Fruit fly (Drosophila melanogaster) S2 (cell line): ENCODE results near the gene MnM.

Experiments used
- CG8478 ChIP-seq: fragments of >200 bp; optimal IDR thresholded peaks from 2 replicates; lab custom pipeline; 2018
- CTCF ChIP-seq, 2 experiments: fragments of >200 bp; optimal IDR thresholded peaks; 2 replicates each; lab custom pipeline; 2018

The MnM gene

DNA sequence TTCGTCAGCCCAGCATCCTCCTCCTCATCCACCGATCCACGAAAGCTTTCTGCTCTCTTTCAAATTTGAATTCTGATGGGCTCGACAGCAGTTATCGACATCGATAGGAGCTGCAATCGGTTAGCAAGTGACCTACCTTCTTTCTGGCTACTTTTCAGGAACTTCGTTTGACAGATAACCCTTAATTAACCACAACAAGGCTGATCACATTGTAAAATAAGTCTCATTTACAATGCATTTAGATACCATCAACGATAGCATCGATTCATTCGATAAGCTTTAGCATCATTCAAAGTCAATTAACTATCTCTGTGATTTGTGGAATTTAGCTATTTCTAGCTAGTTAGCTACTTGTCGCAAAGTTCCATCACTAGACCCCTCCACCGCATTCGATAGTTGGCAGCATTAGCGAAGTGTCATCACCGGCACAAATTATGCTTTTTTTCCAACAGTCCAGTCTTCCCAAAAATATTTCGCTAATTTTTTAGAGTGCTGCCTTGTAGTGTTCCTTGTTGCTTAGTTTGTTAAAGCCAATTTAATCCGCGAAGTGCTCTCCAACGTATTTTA is at the start of gene MnM, which contains the start of gene Girdin:
MnM (minus strand) TSS at position 51 of the 567 bp plus-strand sequence.
Girdin (plus strand) TSS at position 401 of the 567 bp plus-strand sequence.
- no peak for TF ChIP-seq CG8478 (lab: Kevin White, UChicago)
- TF ChIP-seq CTCF (optimal IDR thresholded peaks at IDR 0.05; lab: Kevin White, UChicago): peak in 1 of 2 experiments; percentile 46

DNA sequence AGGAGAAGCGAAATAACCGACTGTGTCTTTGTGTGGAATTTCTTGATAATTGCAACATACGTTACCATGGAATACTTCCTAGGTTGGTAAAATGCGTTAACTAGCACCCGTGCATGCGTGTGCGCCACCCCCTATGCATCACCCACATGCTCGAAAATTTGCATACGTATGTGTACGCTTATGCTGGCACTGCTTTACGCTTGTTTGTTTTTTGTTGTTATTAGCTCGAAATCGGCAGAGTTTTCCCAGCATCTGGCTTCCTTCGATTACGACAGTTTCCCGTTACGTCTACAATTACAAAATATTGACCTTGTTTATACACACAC is 48.0 kb upstream of the MnM start:
- TF ChIP-seq CTCF (optimal IDR thresholded peaks at IDR 0.05; lab: Kevin White, UChicago) (no peak), CG8478 (lab: Kevin White, UChicago) (no peak)

DNA sequence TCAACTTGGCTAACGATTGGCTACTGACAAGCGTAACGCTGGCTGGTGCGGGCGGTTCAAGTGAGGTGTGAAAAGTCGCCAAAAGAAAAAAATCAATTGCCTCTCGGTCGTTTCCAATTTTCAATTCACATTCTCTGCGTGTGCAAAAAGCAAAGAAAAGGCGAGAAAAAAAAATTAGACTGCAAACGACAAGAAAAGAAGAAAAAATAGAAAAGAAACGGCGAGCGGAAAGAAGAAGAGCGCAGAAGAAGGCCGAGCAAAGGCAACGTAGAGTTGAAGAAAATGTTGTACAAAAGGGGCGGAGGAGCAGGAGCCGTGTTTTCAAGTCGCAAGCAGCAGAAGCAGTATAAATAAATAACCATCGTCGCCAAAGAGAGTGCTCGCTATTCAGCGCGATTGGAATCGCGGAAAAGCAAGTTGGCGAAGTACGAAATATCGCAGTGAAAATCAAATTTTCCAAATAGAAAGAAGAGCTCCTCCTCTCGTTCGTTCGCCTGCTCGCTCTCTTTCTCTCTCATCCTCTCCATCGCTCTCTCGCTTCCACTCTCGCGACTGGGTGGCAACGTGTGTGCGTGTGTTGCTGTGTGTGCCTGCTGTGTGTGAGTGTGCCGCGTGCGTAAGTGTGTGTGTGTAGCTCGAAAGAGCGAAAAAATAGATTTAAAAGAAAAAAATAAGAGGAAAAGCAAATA is 47.5 kb upstream of the MnM start:
- TF ChIP-seq CG8478 (lab: Kevin White, UChicago): no peak
- TF ChIP-seq CTCF (optimal IDR thresholded peaks at IDR 0.05; lab: Kevin White, UChicago): no peak

- TF ChIP-seq CTCF (optimal IDR thresholded peaks at IDR 0.05; lab: Kevin White, UChicago): peak in 1 of 2 experiments; percentile 61
- TF ChIP-seq CG8478 (lab: Kevin White, UChicago): no peak
Measured at dm6 chr3L:3224740-3225719, 46.6 kb upstream of the MnM start, which contains the start of gene Larp4B. Larp4B (plus strand) TSS chr3L:3224838.

DNA sequence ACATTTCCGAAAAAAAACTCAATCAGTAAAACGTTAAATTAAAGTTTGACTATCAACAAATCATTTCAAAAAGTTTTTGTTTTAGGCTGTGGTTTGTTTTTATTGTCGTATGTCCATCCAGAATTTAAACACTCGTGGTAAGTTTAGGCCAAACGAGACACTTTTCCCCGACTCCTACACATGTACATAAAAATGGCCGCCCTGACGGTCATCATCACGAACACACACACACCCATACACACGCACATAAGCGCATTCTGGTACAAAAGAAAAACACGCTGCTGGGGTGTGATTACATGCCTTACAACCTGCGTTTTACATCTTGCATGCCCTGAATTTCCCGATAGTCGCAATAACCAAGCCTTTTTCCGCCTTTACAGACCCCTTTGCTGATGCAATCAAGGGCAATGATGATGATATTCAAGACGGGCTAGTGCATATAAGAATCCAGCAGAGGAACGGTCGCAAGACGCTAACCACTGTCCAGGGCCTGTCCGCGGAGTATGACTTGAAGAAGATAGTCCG is 45.1 kb upstream of the MnM start:
- no peak for TF ChIP-seq CG8478 (lab: Kevin White, UChicago)
- no peak for TF ChIP-seq CTCF (optimal IDR thresholded peaks at IDR 0.05; lab: Kevin White, UChicago)

- TF ChIP-seq CTCF (optimal IDR thresholded peaks at IDR 0.05; lab: Kevin White, UChicago) (no peak), CG8478 (lab: Kevin White, UChicago) (no peak)
Measured at dm6 chr3L:3222643-3223389, 44.4 kb upstream of the MnM start, which contains the start of the genes RpL28 and eIF1. RpL28 (minus strand) TSS chr3L:3222960. eIF1 (plus strand) TSS chr3L:3223341.

DNA sequence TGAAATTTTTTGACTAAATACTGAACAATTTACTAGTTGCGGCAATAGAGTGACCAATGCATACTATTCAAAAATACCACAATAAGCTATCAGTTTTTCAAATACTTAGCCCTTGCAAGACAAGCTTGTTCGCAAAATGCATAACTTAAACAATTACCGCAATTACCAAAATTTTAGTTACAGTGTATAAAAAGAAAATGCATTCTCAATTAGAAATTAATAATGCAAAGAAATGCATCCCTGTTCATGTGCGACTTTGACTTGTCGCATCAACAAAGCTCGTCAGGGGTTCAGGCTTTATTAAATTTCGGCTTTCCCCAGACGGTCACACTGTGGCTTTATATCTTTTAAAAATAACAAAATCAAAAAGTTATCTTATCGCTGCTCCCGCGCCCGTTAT is 40.5 kb upstream of the MnM start, which contains the start of the genes hob and nSMase:
hob (minus strand) TSS at position 62 of the 400 bp plus-strand sequence.
nSMase (plus strand) TSS at position 298 of the 400 bp plus-strand sequence.
- TF ChIP-seq CG8478 (lab: Kevin White, UChicago): no peak

dm6 chr3L:3208895-3209294 is 30.5 kb upstream of the MnM start, which contains the start of the genes CG32269 and CG32270:
CG32269 (minus strand) TSS chr3L:3208985.
CG32270 (minus strand) TSS chr3L:3208985.
- TF ChIP-seq CG8478 (lab: Kevin White, UChicago) (no peak), CTCF (optimal IDR thresholded peaks at IDR 0.05; lab: Kevin White, UChicago) (no peak)

- TF ChIP-seq CG8478 (lab: Kevin White, UChicago) (no peak), CTCF (optimal IDR thresholded peaks at IDR 0.05; lab: Kevin White, UChicago) (no peak)
Measured at dm6 chr3L:3206263-3206662, 27.9 kb upstream of the MnM start, which contains the start of gene CG33160. CG33160 (minus strand) TSS chr3L:3206363.

DNA sequence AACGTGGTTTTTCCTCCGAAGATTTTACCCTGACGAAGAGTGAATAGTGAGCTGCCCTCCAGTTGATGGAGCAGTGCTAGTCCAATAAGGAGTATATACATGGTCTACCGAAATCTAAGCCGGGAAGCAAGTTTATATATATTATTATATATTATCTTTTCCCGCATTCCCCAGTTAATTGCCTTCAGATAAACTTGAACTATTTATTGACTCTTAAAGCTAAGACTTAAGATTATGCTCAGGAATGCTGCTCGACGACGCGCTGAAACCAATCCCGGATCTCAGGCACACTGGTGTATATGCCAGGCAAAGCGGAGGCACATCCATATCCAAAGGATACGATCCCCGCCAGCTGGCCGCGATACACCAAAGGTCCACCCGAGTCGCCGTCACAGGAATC is 27.0 kb upstream of the MnM start, which contains the start of gene CG32277:
CG32277 (minus strand) TSS at position 101 of the 400 bp plus-strand sequence.
- TF ChIP-seq CG8478 (lab: Kevin White, UChicago) (no peak), CTCF (optimal IDR thresholded peaks at IDR 0.05; lab: Kevin White, UChicago) (no peak)

dm6 chr3L:3204348-3204747 is 26.0 kb upstream of the MnM start, which contains the start of gene CG33159:
CG33159 (minus strand) TSS chr3L:3204448.
- TF ChIP-seq CTCF (optimal IDR thresholded peaks at IDR 0.05; lab: Kevin White, UChicago): no peak

- TF ChIP-seq CTCF (optimal IDR thresholded peaks at IDR 0.05; lab: Kevin White, UChicago) (no peak), CG8478 (lab: Kevin White, UChicago) (no peak)
Measured at dm6 chr3L:3203062-3203461, 24.7 kb upstream of the MnM start, which contains the start of gene CG32271. CG32271 (minus strand) TSS chr3L:3203162.
